Fruit fly (Drosophila melanogaster): ENCODE data around the gene Or85e.
A peak's percentile ranks its signal among the peaks of the same experiment; 100 is the strongest.

The Or85e gene

DNA sequence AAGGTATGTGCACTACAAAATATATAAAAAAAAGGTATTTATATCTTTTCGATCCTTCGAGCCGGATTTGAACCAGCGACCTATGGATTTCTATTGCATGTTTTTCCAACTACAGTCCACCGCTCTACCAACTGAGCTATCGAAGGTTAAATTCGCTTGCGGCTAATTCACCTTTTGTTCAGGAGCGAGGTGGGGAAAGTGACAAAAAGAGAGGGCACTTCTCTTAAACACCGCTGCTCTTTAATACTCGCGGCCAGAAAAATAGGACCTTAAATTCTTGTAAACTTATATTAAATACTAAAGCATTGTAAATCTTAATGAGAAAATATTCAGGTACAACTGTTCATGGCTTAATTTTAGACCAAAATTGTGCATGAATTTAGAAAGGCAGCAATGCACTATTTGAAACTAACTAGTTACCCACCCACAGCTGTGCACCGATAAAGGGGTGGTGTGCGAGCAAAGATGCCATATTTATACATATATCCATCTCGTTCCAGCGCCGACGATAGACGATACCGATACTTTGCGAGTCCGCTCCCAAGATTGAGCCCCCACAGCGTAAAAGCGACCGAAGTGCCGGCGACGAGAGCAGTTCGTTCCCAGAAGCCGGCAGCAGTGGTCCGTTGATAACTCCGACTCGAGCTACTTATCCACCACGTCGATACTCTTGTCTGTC lies 33.5 kb upstream of the Or85e start:
- TF ChIP-seq CG32264 (GFP tag; optimal IDR thresholded peaks at IDR 0.05) = peak; percentile 93
- peak; percentile 99 for TF ChIP-seq OdsH (GFP tag; optimal IDR thresholded peaks at IDR 0.05)
- TF ChIP-seq Hr78 (GFP tag; optimal IDR thresholded peaks at IDR 0.05) = no peak
- TF ChIP-seq woc (GFP tag; optimal IDR thresholded peaks at IDR 0.05) = peak; percentile 98
- peak; percentile 98 for TF ChIP-seq ey (GFP tag; optimal IDR thresholded peaks at IDR 0.05)
- peak; percentile 98 for TF ChIP-seq fru (GFP tag; optimal IDR thresholded peaks at IDR 0.05)
- TF ChIP-seq jim (GFP tag; optimal IDR thresholded peaks at IDR 0.05) = no peak
- TF ChIP-seq Hr83 (GFP tag; optimal IDR thresholded peaks at IDR 0.05; ENCODE audit: poor library complexity, severe bottlenecking) = peak; percentile 10
- TF ChIP-seq br (GFP tag; optimal IDR thresholded peaks at IDR 0.05) = peak; percentile 98
- TF ChIP-seq Hnf4 (GFP tag; optimal IDR thresholded peaks at IDR 0.05) = peak; percentile 97
- peak; percentile 85 for TF ChIP-seq dsf (GFP tag; optimal IDR thresholded peaks at IDR 0.05; ENCODE audit: borderline replicate concordance)
- no peak for TF ChIP-seq usp (GFP tag; optimal IDR thresholded peaks at IDR 0.05)
- TF ChIP-seq foxo (GFP tag; optimal IDR thresholded peaks at IDR 0.05) = peak; percentile 92 to 99
- no peak for TF ChIP-seq tai (GFP tag; optimal IDR thresholded peaks at IDR 0.05)
- TF ChIP-seq pan (optimal IDR thresholded peaks at IDR 0.05) = no peak
- peak; percentile 17 for TF ChIP-seq Myc (optimal IDR thresholded peaks at IDR 0.05)
- peak; percentile 88 for TF ChIP-seq Rel (GFP tag; optimal IDR thresholded peaks at IDR 0.05)
- peak; percentile 86 for TF ChIP-seq Rel (tag; optimal IDR thresholded peaks at IDR 0.05)
- peak; percentile 95 for TF ChIP-seq Jra (GFP tag; optimal IDR thresholded peaks at IDR 0.05)
- peak; percentile 95 for TF ChIP-seq sage (GFP tag; optimal IDR thresholded peaks at IDR 0.05)
- peak; percentile 94 for TF ChIP-seq psq (GFP tag; optimal IDR thresholded peaks at IDR 0.05)
- peak; percentile 98 for TF ChIP-seq rgr (GFP tag; optimal IDR thresholded peaks at IDR 0.05)
- TF ChIP-seq HLH106 (tag; optimal IDR thresholded peaks at IDR 0.05) = peak; percentile 96
- no peak for TF ChIP-seq Abd-B (GFP tag; optimal IDR thresholded peaks at IDR 0.05)
- no peak for TF ChIP-seq N (GFP tag; optimal IDR thresholded peaks at IDR 0.05)
- TF ChIP-seq lola (GFP tag; optimal IDR thresholded peaks at IDR 0.05) = no peak
- peak; percentile 90 for TF ChIP-seq Mio (GFP tag; optimal IDR thresholded peaks at IDR 0.05)
- peak; percentile 96 for TF ChIP-seq sv (GFP tag; optimal IDR thresholded peaks at IDR 0.05)
- peak in 1 of 2 experiments; percentile 16 for TF ChIP-seq dl (GFP tag; optimal IDR thresholded peaks at IDR 0.05; ENCODE audit: insufficient read depth in 1 of 2, partially characterized antibody in 2 of 2)
- no peak for TF ChIP-seq Vsx2 (GFP tag; optimal IDR thresholded peaks at IDR 0.05; ENCODE audit: partially characterized antibody)
- no peak for TF ChIP-seq GATAd (GFP tag; optimal IDR thresholded peaks at IDR 0.05)
- peak; percentile 96 for TF ChIP-seq CrebA (GFP tag; optimal IDR thresholded peaks at IDR 0.05; ENCODE audit: borderline replicate concordance)
- peak; percentile 80 for TF ChIP-seq Dif (GFP tag; optimal IDR thresholded peaks at IDR 0.05; ENCODE audit: partially characterized antibody)
- no peak for TF ChIP-seq Dfd (GFP tag; optimal IDR thresholded peaks at IDR 0.05)
- TF ChIP-seq h (GFP tag; optimal IDR thresholded peaks at IDR 0.05) = peak; percentile 99
- peak; percentile 97 for TF ChIP-seq Sp1 (GFP tag; optimal IDR thresholded peaks at IDR 0.05)
- peak; percentile 89 for TF ChIP-seq dmrt93B (GFP tag; optimal IDR thresholded peaks at IDR 0.05)
- peak; percentile 96 for TF ChIP-seq brk (GFP tag; optimal IDR thresholded peaks at IDR 0.05)
- peak; percentile 92 for TF ChIP-seq CG9705 (GFP tag; optimal IDR thresholded peaks at IDR 0.05)

DNA sequence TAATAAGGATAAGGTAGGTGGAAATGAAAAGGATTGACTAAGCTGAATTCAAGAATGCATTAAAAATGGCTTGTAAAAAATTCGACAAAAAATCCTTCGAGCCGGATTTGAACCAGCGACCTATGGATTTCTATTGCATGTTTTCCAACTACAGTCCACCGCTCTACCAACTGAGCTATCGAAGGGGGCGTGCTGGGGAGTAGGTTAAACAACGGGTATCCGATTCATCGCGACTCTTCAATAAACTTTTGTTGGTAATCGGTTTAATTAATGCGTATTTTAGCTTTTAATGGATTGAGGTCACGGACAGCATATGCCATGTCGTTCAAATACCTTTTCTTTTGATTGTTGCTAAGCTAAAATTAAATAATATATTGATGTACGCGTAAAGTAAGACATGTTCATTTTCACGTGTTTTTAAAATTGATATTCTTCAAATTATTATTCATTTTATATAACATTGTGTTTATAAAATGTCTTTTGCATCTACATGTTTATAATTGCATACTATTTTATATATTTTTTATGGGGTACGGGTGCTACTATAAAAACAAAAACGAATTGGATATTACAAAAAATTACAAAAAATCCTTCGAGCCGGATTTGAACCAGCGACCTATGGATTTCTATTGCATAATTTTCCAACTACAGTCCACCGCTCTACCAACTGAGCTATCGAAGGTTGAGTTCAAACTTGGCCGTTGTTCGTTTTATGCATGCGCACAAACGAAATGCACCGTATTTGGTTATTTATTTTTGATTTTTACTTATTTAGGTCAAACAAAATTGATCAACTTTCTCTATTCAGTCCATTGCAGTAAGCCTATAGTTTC lies 32.6 kb upstream of the Or85e start:
- TF ChIP-seq dl (GFP tag; optimal IDR thresholded peaks at IDR 0.05; ENCODE audit: insufficient read depth in 1 of 2, partially characterized antibody in 2 of 2) (peak in 1 of 2 experiments; percentile 4), Vsx2 (GFP tag; optimal IDR thresholded peaks at IDR 0.05; ENCODE audit: partially characterized antibody) (no peak), Myc (optimal IDR thresholded peaks at IDR 0.05) (no peak), tai (GFP tag; optimal IDR thresholded peaks at IDR 0.05) (no peak)

Data from whole organism, wandering third instar larva.